In the genomic region with DNA sequence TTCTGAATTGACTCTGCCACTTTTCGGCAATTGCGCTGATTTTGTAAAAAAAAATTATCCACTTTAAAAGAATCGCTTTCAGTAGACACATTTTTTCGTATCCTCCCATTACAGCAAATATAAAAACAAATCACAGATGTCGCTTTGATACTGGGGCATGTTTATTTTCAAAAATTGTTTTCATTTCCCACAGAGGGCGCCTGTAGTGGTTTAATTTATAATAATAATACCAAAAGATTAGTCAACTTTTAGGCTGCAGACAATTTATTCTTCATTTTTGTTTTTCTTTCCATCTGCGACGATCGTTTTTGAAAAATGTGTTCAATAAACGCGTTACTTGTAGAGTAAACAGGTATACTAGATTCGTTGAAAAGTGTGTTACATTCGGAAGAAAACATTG, we compare ENCODE assay signal across 1 fruit fly cellular context.
TF ChIP-seq lines count a peak whose summit lies in the region.

No protein-coding gene starts in this region.

TF ChIP-seq in whole organism, embryonic, 481 proteins besides CTCF, POLR2A, EP300 and RAD21 (continued from another document and continues in another):
- TF ChIP-seq CG7357 (GFP tag; IDR thresholded peaks at IDR 0.05; lab: Robert Waterston, UW) = no peak
- TF ChIP-seq repo (GFP tag; optimal IDR thresholded peaks at IDR 0.05; lab: Kevin White, UChicago) = no peak
- TF ChIP-seq CG17912 (GFP tag; optimal IDR thresholded peaks at IDR 0.05; lab: Kevin White, UChicago) = peak; percentile 28
- no peak for TF ChIP-seq Lpt (GFP tag; optimal IDR thresholded peaks at IDR 0.05; lab: Kevin White, UChicago)
- no peak for TF ChIP-seq cad (GFP tag; optimal IDR thresholded peaks at IDR 0.05; lab: Kevin White, UChicago)
- no peak for TF ChIP-seq dan (GFP tag; IDR thresholded peaks at IDR 0.05; lab: Robert Waterston, UW)
- TF ChIP-seq Bteb2 (GFP tag; optimal IDR thresholded peaks at IDR 0.05; lab: Kevin White, UChicago) = no peak
- peak; percentile 12 for TF ChIP-seq HLH54F (GFP tag; optimal IDR thresholded peaks at IDR 0.05; lab: Kevin White, UChicago)
- peak; percentile 24 for TF ChIP-seq lilli (GFP tag; optimal IDR thresholded peaks at IDR 0.05; lab: Kevin White, UChicago)
- no peak for TF ChIP-seq CG11085 (GFP tag; IDR thresholded peaks at IDR 0.05; lab: Robert Waterston, UW)
- no peak for TF ChIP-seq CG10565 (GFP tag; optimal IDR thresholded peaks at IDR 0.05; lab: Kevin White, UChicago)
- no peak for TF ChIP-seq MESR4 (GFP tag; optimal IDR thresholded peaks at IDR 0.05; lab: Kevin White, UChicago)
- no peak for TF ChIP-seq knrl (GFP tag; IDR thresholded peaks at IDR 0.05; lab: Robert Waterston, UW; ENCODE audit: partially characterized antibody)
- no peak for TF ChIP-seq Ada2b (GFP tag; IDR thresholded peaks at IDR 0.05; lab: Robert Waterston, UW)
- no peak for TF ChIP-seq cato (GFP tag; optimal IDR thresholded peaks at IDR 0.05; lab: Kevin White, UChicago; ENCODE audit: borderline replicate concordance)
- TF ChIP-seq CG3065 (GFP tag; optimal IDR thresholded peaks at IDR 0.05; lab: Kevin White, UChicago) = no peak
- TF ChIP-seq CG10321 (GFP tag; IDR thresholded peaks at IDR 0.05; lab: Robert Waterston, UW) = no peak
- no peak for TF ChIP-seq Atf3 (GFP tag; optimal IDR thresholded peaks at IDR 0.05; lab: Kevin White, UChicago)
- TF ChIP-seq nau (GFP tag; optimal IDR thresholded peaks at IDR 0.05; lab: Kevin White, UChicago) = no peak
- TF ChIP-seq her (GFP tag; optimal IDR thresholded peaks at IDR 0.05; lab: Kevin White, UChicago) = no peak
- TF ChIP-seq ind (GFP tag; optimal IDR thresholded peaks at IDR 0.05; lab: Kevin White, UChicago) = peak; percentile 22
- no peak for TF ChIP-seq CG7928 (GFP tag; optimal IDR thresholded peaks at IDR 0.05; lab: Kevin White, UChicago)
- no peak for TF ChIP-seq GATAe (GFP tag; conservative IDR thresholded peaks at IDR 0.05; lab: Robert Waterston, UW)
- no peak for TF ChIP-seq CG4328 (GFP tag; optimal IDR thresholded peaks at IDR 0.05; lab: Kevin White, UChicago)
- TF ChIP-seq CG10543 (GFP tag; optimal IDR thresholded peaks at IDR 0.05; lab: Kevin White, UChicago) = no peak
- no peak; the same call in 2 of the 3 replicates for TF ChIP-seq ci (GFP tag; IDR thresholded peaks at IDR 0.05; lab: Robert Waterston, UW)
- TF ChIP-seq ems (GFP tag; optimal IDR thresholded peaks at IDR 0.05; lab: Kevin White, UChicago) = no peak
- TF ChIP-seq ERR (GFP tag; optimal IDR thresholded peaks at IDR 0.05; lab: Kevin White, UChicago) = no peak
- no peak for TF ChIP-seq Scr (GFP tag; IDR thresholded peaks at IDR 0.05; lab: Robert Waterston, UW; ENCODE audit: partially characterized antibody)
- no peak for TF ChIP-seq CG11723 (GFP tag; optimal IDR thresholded peaks at IDR 0.05; lab: Kevin White, UChicago)
- TF ChIP-seq CHES-1-like (GFP tag; optimal IDR thresholded peaks at IDR 0.05; lab: Kevin White, UChicago) = no peak
- TF ChIP-seq CG12659 (GFP tag; optimal IDR thresholded peaks at IDR 0.05; lab: Kevin White, UChicago) = peak; percentile 23
- no peak for TF ChIP-seq E2f1 (GFP tag; IDR thresholded peaks at IDR 0.05; lab: Robert Waterston, UW)
- TF ChIP-seq aop (GFP tag; IDR thresholded peaks at IDR 0.05; lab: Robert Waterston, UW) = no peak
- TF ChIP-seq pho (GFP tag; optimal IDR thresholded peaks at IDR 0.05; lab: Kevin White, UChicago) = no peak
- no peak for TF ChIP-seq CG10147 (GFP tag; optimal IDR thresholded peaks at IDR 0.05; lab: Kevin White, UChicago)
- TF ChIP-seq CG11456 (GFP tag; IDR thresholded peaks at IDR 0.05; lab: Robert Waterston, UW) = no peak; the same call in 2 of the 3 replicates
- TF ChIP-seq prd (optimal IDR thresholded peaks at IDR 0.05; lab: Kevin White, UChicago) = no peak
- no peak for TF ChIP-seq prd (GFP tag; IDR thresholded peaks at IDR 0.05; lab: Robert Waterston, UW)
- TF ChIP-seq dmrt99B (tag; optimal IDR thresholded peaks at IDR 0.05; lab: Kevin White, UChicago) = peak; percentile 39
- TF ChIP-seq eyg (GFP tag; optimal IDR thresholded peaks at IDR 0.05; lab: Kevin White, UChicago) = no peak
- TF ChIP-seq unpg (GFP tag; optimal IDR thresholded peaks at IDR 0.05; lab: Kevin White, UChicago) = peak; percentile 52
- TF ChIP-seq CG3847 (GFP tag; IDR thresholded peaks at IDR 0.05; lab: Robert Waterston, UW) = no peak
- no peak for TF ChIP-seq H2.0 (GFP tag; IDR thresholded peaks at IDR 0.05; lab: Robert Waterston, UW)
- TF ChIP-seq CG33557 (GFP tag; optimal IDR thresholded peaks at IDR 0.05; lab: Kevin White, UChicago) = no peak
- peak; percentile 40 for TF ChIP-seq Hr3 (GFP tag; optimal IDR thresholded peaks at IDR 0.05; lab: Kevin White, UChicago)
- TF ChIP-seq CG18476 (GFP tag; optimal IDR thresholded peaks at IDR 0.05; lab: Kevin White, UChicago) = no peak
- no peak for TF ChIP-seq Hr51 (GFP tag; optimal IDR thresholded peaks at IDR 0.05; lab: Kevin White, UChicago)
- TF ChIP-seq dmrt11E (tag; optimal IDR thresholded peaks at IDR 0.05; lab: Kevin White, UChicago) = peak; percentile 45
- no peak for TF ChIP-seq tio (GFP tag; optimal IDR thresholded peaks at IDR 0.05; lab: Kevin White, UChicago)
- TF ChIP-seq D19A (tag; optimal IDR thresholded peaks at IDR 0.05; lab: Kevin White, UChicago) = no peak
- no peak for TF ChIP-seq ssp (GFP tag; IDR thresholded peaks at IDR 0.05; lab: Robert Waterston, UW)
- TF ChIP-seq toy (GFP tag; IDR thresholded peaks at IDR 0.05; lab: Robert Waterston, UW) = no peak
- TF ChIP-seq CG16779 (GFP tag; IDR thresholded peaks at IDR 0.05; lab: Robert Waterston, UW) = no peak
- TF ChIP-seq Jarid2 (GFP tag; optimal IDR thresholded peaks at IDR 0.05; lab: Kevin White, UChicago) = peak; percentile 24
- no peak for TF ChIP-seq HmgD (GFP tag; optimal IDR thresholded peaks at IDR 0.05; lab: Kevin White, UChicago)
- peak; percentile 31 for TF ChIP-seq CG17385 (GFP tag; optimal IDR thresholded peaks at IDR 0.05; lab: Kevin White, UChicago)
- TF ChIP-seq CG12391 (tag; optimal IDR thresholded peaks at IDR 0.05; lab: Kevin White, UChicago) = no peak
- TF ChIP-seq tgo (GFP tag; IDR thresholded peaks at IDR 0.05; lab: Robert Waterston, UW) = no peak
- no peak for TF ChIP-seq oc (tag; optimal IDR thresholded peaks at IDR 0.05; lab: Kevin White, UChicago)
- no peak for TF ChIP-seq CG30020 (tag; optimal IDR thresholded peaks at IDR 0.05; lab: Kevin White, UChicago)
- TF ChIP-seq mirr (GFP tag; optimal IDR thresholded peaks at IDR 0.05; lab: Kevin White, UChicago) = no peak
- TF ChIP-seq Dfd (GFP tag; optimal IDR thresholded peaks at IDR 0.05; lab: Kevin White, UChicago) = no peak
- peak; percentile 31; the same call in 1 of the 2 replicates for TF ChIP-seq CG14014 (GFP tag; IDR thresholded peaks at IDR 0.05; lab: Robert Waterston, UW)
- TF ChIP-seq Pdp1 (GFP tag; optimal IDR thresholded peaks at IDR 0.05; lab: Kevin White, UChicago) = peak; percentile 36 to 46
- peak; percentile 49 for TF ChIP-seq CG18262 (tag; optimal IDR thresholded peaks at IDR 0.05; lab: Kevin White, UChicago)
- TF ChIP-seq TFAM (GFP tag; optimal IDR thresholded peaks at IDR 0.05; lab: Kevin White, UChicago) = no peak
- no peak for TF ChIP-seq Usf (GFP tag; optimal IDR thresholded peaks at IDR 0.05; lab: Kevin White, UChicago)
- no peak for TF ChIP-seq bigmax (GFP tag; optimal IDR thresholded peaks at IDR 0.05; lab: Kevin White, UChicago)
- TF ChIP-seq Hsf (GFP tag; optimal IDR thresholded peaks at IDR 0.05; lab: Kevin White, UChicago) = peak; percentile 51
- no peak for TF ChIP-seq corto (GFP tag; optimal IDR thresholded peaks at IDR 0.05; lab: Kevin White, UChicago)
- TF ChIP-seq gsb (GFP tag; IDR thresholded peaks at IDR 0.05; lab: Robert Waterston, UW) = no peak
- no peak for TF ChIP-seq ap (GFP tag; IDR thresholded peaks at IDR 0.05; lab: Robert Waterston, UW)
- TF ChIP-seq gsb-n (tag; optimal IDR thresholded peaks at IDR 0.05; lab: Kevin White, UChicago) = no peak
- TF ChIP-seq fru (optimal IDR thresholded peaks at IDR 0.05; lab: Kevin White, UChicago) = no peak
- peak; percentile 45; the same call in 1 of the 2 replicates for TF ChIP-seq sob (GFP tag; IDR thresholded peaks at IDR 0.05; lab: Robert Waterston, UW)
- no peak for TF ChIP-seq CG6683 (GFP tag; optimal IDR thresholded peaks at IDR 0.05; lab: Kevin White, UChicago)
- no peak for TF ChIP-seq CG8924 (tag; optimal IDR thresholded peaks at IDR 0.05; lab: Kevin White, UChicago)
- no peak for TF ChIP-seq CG15073 (GFP tag; optimal IDR thresholded peaks at IDR 0.05; lab: Kevin White, UChicago)
- no peak for TF ChIP-seq ac (GFP tag; optimal IDR thresholded peaks at IDR 0.05; lab: Kevin White, UChicago)
- TF ChIP-seq CG2199 (GFP tag; IDR thresholded peaks at IDR 0.05; lab: Robert Waterston, UW) = peak; percentile 99
- TF ChIP-seq CG10462 (GFP tag; optimal IDR thresholded peaks at IDR 0.05; lab: Kevin White, UChicago) = peak; percentile 24
- TF ChIP-seq z (GFP tag; IDR thresholded peaks at IDR 0.05; lab: Robert Waterston, UW) = no peak
- no peak for TF ChIP-seq Drgx (GFP tag; IDR thresholded peaks at IDR 0.05; lab: Robert Waterston, UW)
- TF ChIP-seq mam (GFP tag; optimal IDR thresholded peaks at IDR 0.05; lab: Kevin White, UChicago) = peak; percentile 12
- no peak for TF ChIP-seq Mes4 (GFP tag; optimal IDR thresholded peaks at IDR 0.05; lab: Kevin White, UChicago)
- no peak for TF ChIP-seq CG6272 (GFP tag; IDR thresholded peaks at IDR 0.05; lab: Robert Waterston, UW)
- TF ChIP-seq Stat92E (GFP tag; optimal IDR thresholded peaks at IDR 0.05; lab: Kevin White, UChicago) = no peak
- peak; percentile 45 for TF ChIP-seq CG7839 (tag; optimal IDR thresholded peaks at IDR 0.05; lab: Kevin White, UChicago)
- TF ChIP-seq Aef1 (GFP tag; IDR thresholded peaks at IDR 0.05; lab: Robert Waterston, UW) = no peak; the same call in 2 of the 3 replicates
- no peak for TF ChIP-seq B-H2 (GFP tag; optimal IDR thresholded peaks at IDR 0.05; lab: Kevin White, UChicago)
- TF ChIP-seq Hmx (GFP tag; optimal IDR thresholded peaks at IDR 0.05; lab: Kevin White, UChicago) = no peak
- TF ChIP-seq gem (tag; optimal IDR thresholded peaks at IDR 0.05; lab: Kevin White, UChicago) = peak; percentile 52
- 0 out of 3 replicates have a peak, but pooled peaks have one; percentile 39 for TF ChIP-seq H15 (GFP tag; IDR thresholded peaks at IDR 0.05; lab: Robert Waterston, UW)
- peak; percentile 16 for TF ChIP-seq CG8388 (GFP tag; optimal IDR thresholded peaks at IDR 0.05; lab: Kevin White, UChicago)
- no peak for TF ChIP-seq chinmo (GFP tag; IDR thresholded peaks at IDR 0.05; lab: Robert Waterston, UW; ENCODE audit: partially characterized antibody)
- no peak for TF ChIP-seq CG12071 (GFP tag; optimal IDR thresholded peaks at IDR 0.05; lab: Kevin White, UChicago)
- no peak for TF ChIP-seq CG11398 (GFP tag; optimal IDR thresholded peaks at IDR 0.05; lab: Kevin White, UChicago)
- TF ChIP-seq lab (GFP tag; optimal IDR thresholded peaks at IDR 0.05; lab: Kevin White, UChicago) = peak; percentile 2
- no peak for TF ChIP-seq CG34376 (GFP tag; optimal IDR thresholded peaks at IDR 0.05; lab: Kevin White, UChicago)
- peak; percentile 60 for TF ChIP-seq sqz (GFP tag; optimal IDR thresholded peaks at IDR 0.05; lab: Kevin White, UChicago)
- TF ChIP-seq CG6689 (GFP tag; IDR thresholded peaks at IDR 0.05; lab: Robert Waterston, UW) = 0 out of 2 replicates have a peak, but pooled peaks have one; percentile 19
- TF ChIP-seq CG33213 (GFP tag; optimal IDR thresholded peaks at IDR 0.05; lab: Kevin White, UChicago) = peak; percentile 38
- TF ChIP-seq Mad (GFP tag; optimal IDR thresholded peaks at IDR 0.05; lab: Kevin White, UChicago) = no peak
- peak; percentile 38 for TF ChIP-seq CG7271 (tag; optimal IDR thresholded peaks at IDR 0.05; lab: Kevin White, UChicago)
- no peak for TF ChIP-seq tll (GFP tag; optimal IDR thresholded peaks at IDR 0.05; lab: Kevin White, UChicago)
- no peak for TF ChIP-seq ase (GFP tag; IDR thresholded peaks at IDR 0.05; lab: Robert Waterston, UW)
- no peak for TF ChIP-seq CG32772 (GFP tag; IDR thresholded peaks at IDR 0.05; lab: Robert Waterston, UW)
- TF ChIP-seq CG3281 (GFP tag; optimal IDR thresholded peaks at IDR 0.05; lab: Kevin White, UChicago) = no peak
- peak; percentile 47 for TF ChIP-seq CG1603 (tag; optimal IDR thresholded peaks at IDR 0.05; lab: Kevin White, UChicago)
- TF ChIP-seq Lhr (GFP tag; optimal IDR thresholded peaks at IDR 0.05; lab: Kevin White, UChicago) = peak; percentile 56
- TF ChIP-seq p53 (GFP tag; optimal IDR thresholded peaks at IDR 0.05; lab: Kevin White, UChicago) = peak; percentile 16
- TF ChIP-seq nerfin-2 (GFP tag; IDR thresholded peaks at IDR 0.05; lab: Robert Waterston, UW; ENCODE audit: partially characterized antibody) = no peak
- no peak for TF ChIP-seq psq (GFP tag; optimal IDR thresholded peaks at IDR 0.05; lab: Kevin White, UChicago)
- TF ChIP-seq Kr (GFP tag; optimal IDR thresholded peaks at IDR 0.05; lab: Kevin White, UChicago) = no peak
- no peak for TF ChIP-seq CG8478 (optimal IDR thresholded peaks at IDR 0.05; lab: Kevin White, UChicago)
- no peak for TF ChIP-seq CG18764 (GFP tag; optimal IDR thresholded peaks at IDR 0.05; lab: Kevin White, UChicago)
- no peak for TF ChIP-seq salm (tag; optimal IDR thresholded peaks at IDR 0.05; lab: Kevin White, UChicago)
- no peak for TF ChIP-seq Hand (GFP tag; optimal IDR thresholded peaks at IDR 0.05; lab: Kevin White, UChicago)
- peak; percentile 42 for TF ChIP-seq E2f2 (GFP tag; IDR thresholded peaks at IDR 0.05; lab: Robert Waterston, UW)
- TF ChIP-seq hth (optimal IDR thresholded peaks at IDR 0.05; lab: Kevin White, UChicago) = no peak
- TF ChIP-seq insv (GFP tag; optimal IDR thresholded peaks at IDR 0.05; lab: Kevin White, UChicago) = peak in 1 of 2 experiments; percentile 63
- TF ChIP-seq CG10654 (GFP tag; optimal IDR thresholded peaks at IDR 0.05; lab: Kevin White, UChicago) = peak; percentile 18
- peak; percentile 47 for TF ChIP-seq CoRest (tag; optimal IDR thresholded peaks at IDR 0.05; lab: Kevin White, UChicago)
- no peak for TF ChIP-seq CG10959 (GFP tag; IDR thresholded peaks at IDR 0.05; lab: Robert Waterston, UW)
- TF ChIP-seq ara (GFP tag; IDR thresholded peaks at IDR 0.05; lab: Robert Waterston, UW) = no peak
- TF ChIP-seq Gsc (GFP tag; IDR thresholded peaks at IDR 0.05; lab: Robert Waterston, UW) = no peak
- TF ChIP-seq odd (GFP tag; optimal IDR thresholded peaks at IDR 0.05; lab: Kevin White, UChicago) = no peak
- TF ChIP-seq Six4 (GFP tag; optimal IDR thresholded peaks at IDR 0.05; lab: Kevin White, UChicago) = no peak
- TF ChIP-seq run (tag; optimal IDR thresholded peaks at IDR 0.05; lab: Kevin White, UChicago) = no peak
- peak; percentile 18 for TF ChIP-seq CG10209 (GFP tag; optimal IDR thresholded peaks at IDR 0.05; lab: Kevin White, UChicago)
- peak; percentile 4 for TF ChIP-seq Side (GFP tag; optimal IDR thresholded peaks at IDR 0.05; lab: Kevin White, UChicago)
- no peak for TF ChIP-seq CG7786 (GFP tag; optimal IDR thresholded peaks at IDR 0.05; lab: Kevin White, UChicago)
